Worm (Caenorhabditis elegans) whole organism, L1 larva: ENCODE results near the gene plk-1.

ENCODE experiments used
- aly-2 ChIP-seq: fragments of 150-350 bp; optimal IDR thresholded peaks from 2 replicates; lab custom pipeline; 2014; ENCODE audit warnings: missing biosample characterization, missing genetic modification characterization
- blmp-1 ChIP-seq: fragments of 150-350 bp; optimal IDR thresholded peaks from 2 replicates; lab custom pipeline; 2014; ENCODE audit warnings: missing biosample characterization, missing genetic modification characterization
- ceh-88 ChIP-seq: fragments of 200-800 bp; sonication (Bioruptor generic); IDR thresholded peaks from 2 replicates; pipeline ENCODE4 v1.3.6; 2022; ENCODE audit warnings: missing genetic modification characterization, missing compliant biosample characterization
- dsc-1 ChIP-seq: sonication (generic microtip); optimal IDR thresholded peaks from 2 replicates; lab custom pipeline; 2016; ENCODE audit warnings: mild to moderate bottlenecking, missing genetic modification characterization, missing compliant biosample characterization
- efl-1 ChIP-seq, 4 experiments: fragments of 150-350 bp; optimal IDR thresholded peaks in 3 of 4; peaks in 1 of 4; 1 replicate in 1 of 4; 2 replicates in 3 of 4; lab custom pipeline; 2014; ENCODE audit warnings: missing biosample characterization in 2 of 4, missing genetic modification characterization in 2 of 4, missing genetic modification reagents in 2 of 4
- ets-5 ChIP-seq: fragments of 200-800 bp; sonication (Bioruptor generic); IDR thresholded peaks from 2 replicates; pipeline ENCODE4 v1.3.6; 2022; ENCODE audit warnings: missing genetic modification characterization, missing compliant biosample characterization
- fkh-10 ChIP-seq: sonication (generic microtip); optimal IDR thresholded peaks from 2 replicates; lab custom pipeline; 2017; ENCODE audit warnings: missing biosample characterization, missing genetic modification reagents, missing genetic modification characterization
- fkh-8 ChIP-seq: sonication (generic microtip); optimal IDR thresholded peaks from 2 replicates; lab custom pipeline; 2016; ENCODE audit warnings: mild to moderate bottlenecking, missing genetic modification characterization, missing compliant biosample characterization
- fos-1 ChIP-seq: fragments of 150-350 bp; optimal IDR thresholded peaks from 2 replicates; lab custom pipeline; 2014; ENCODE audit warnings: missing biosample characterization, missing genetic modification characterization
- hlh-4 ChIP-seq: sonication (generic microtip); optimal IDR thresholded peaks from 2 replicates; lab custom pipeline; 2016; ENCODE audit warnings: mild to moderate bottlenecking, missing genetic modification characterization, missing compliant biosample characterization
- hpl-2 ChIP-seq: fragments of 150-350 bp; optimal IDR thresholded peaks from 2 replicates; lab custom pipeline; 2014; ENCODE audit warnings: missing biosample characterization, missing genetic modification reagents, missing genetic modification characterization
- lin-14 ChIP-seq: fragments of 200-800 bp; sonication (Bioruptor generic); optimal IDR thresholded peaks from 2 replicates; lab custom pipeline; 2018; ENCODE audit warnings: mild to moderate bottlenecking, missing genetic modification characterization, moderate library complexity, missing compliant biosample characterization
- lin-15B ChIP-seq: fragments of 150-350 bp; sonication (generic microtip); optimal IDR thresholded peaks from 3 replicates; lab custom pipeline; 2014; ENCODE audit warnings: missing biosample characterization, missing genetic modification characterization
- lin-35 ChIP-seq, 2 experiments: fragments of 150-350 bp; optimal IDR thresholded peaks; 2 replicates each; lab custom pipeline; 2014; ENCODE audit warnings: missing biosample characterization in 2 of 2, missing genetic modification characterization in 2 of 2, missing genetic modification reagents in 2 of 2
- lin-39 ChIP-seq: fragments of 150-350 bp; optimal IDR thresholded peaks from 2 replicates; lab custom pipeline; 2014; ENCODE audit warnings: missing biosample characterization, missing genetic modification reagents, missing genetic modification characterization
- mab-9 ChIP-seq: fragments of 200-800 bp; sonication (Bioruptor generic); IDR thresholded peaks from 2 replicates; pipeline ENCODE4 v1.3.6; 2022; ENCODE audit warnings: missing genetic modification reagents, missing genetic modification characterization, missing compliant biosample characterization
- mep-1 ChIP-seq: fragments of 150-350 bp; optimal IDR thresholded peaks from 2 replicates; lab custom pipeline; 2014; ENCODE audit warnings: missing biosample characterization, missing genetic modification characterization
- nhr-12 ChIP-seq: sonication (generic microtip); optimal IDR thresholded peaks from 2 replicates; lab custom pipeline; 2017; ENCODE audit warnings: missing biosample characterization, missing genetic modification characterization
- nhr-20 ChIP-seq: sonication (generic microtip); optimal IDR thresholded peaks from 2 replicates; lab custom pipeline; 2016; ENCODE audit warnings: mild to moderate bottlenecking, missing genetic modification characterization, missing compliant biosample characterization
- nhr-47 ChIP-seq: sonication (generic microtip); optimal IDR thresholded peaks from 2 replicates; lab custom pipeline; 2016; ENCODE audit warnings: mild to moderate bottlenecking, missing genetic modification characterization, moderate library complexity, missing compliant biosample characterization
- nhr-71 ChIP-seq: sonication (generic microtip); optimal IDR thresholded peaks from 2 replicates; lab custom pipeline; 2016; ENCODE audit warnings: mild to moderate bottlenecking, missing genetic modification characterization, moderate library complexity, missing compliant biosample characterization
- nhr-85 ChIP-seq: sonication (generic microtip); peaks from one replicate; lab custom pipeline; 2016; ENCODE audit warnings: missing genetic modification characterization, inconsistent platforms, missing compliant biosample characterization
- pag-3 ChIP-seq: sonication (generic microtip); optimal IDR thresholded peaks from 2 replicates; lab custom pipeline; 2017; ENCODE audit warnings: missing genetic modification characterization, mild to moderate bottlenecking, missing compliant biosample characterization, antibody characterized with exemption, borderline replicate concordance; ENCODE audit not compliant: insufficient read depth
- pax-3 ChIP-seq: fragments of 200-800 bp; sonication (Bioruptor generic); optimal IDR thresholded peaks from 2 replicates; lab custom pipeline; 2018; ENCODE audit warnings: mild to moderate bottlenecking, missing genetic modification characterization, moderate library complexity, missing compliant biosample characterization
- rnt-1 ChIP-seq: sonication (generic microtip); optimal IDR thresholded peaks from 2 replicates; lab custom pipeline; 2016; ENCODE audit warnings: mild to moderate bottlenecking, missing genetic modification characterization, moderate library complexity, missing compliant biosample characterization
- snu-23 ChIP-seq: sonication (generic microtip); optimal IDR thresholded peaks from 2 replicates; lab custom pipeline; 2016; ENCODE audit warnings: missing genetic modification characterization, missing compliant biosample characterization
- sox-4 ChIP-seq: sonication (generic microtip); optimal IDR thresholded peaks from 2 replicates; lab custom pipeline; 2016; ENCODE audit warnings: missing genetic modification characterization, missing compliant biosample characterization
- swsn-7 ChIP-seq: sonication (generic microtip); optimal IDR thresholded peaks from 2 replicates; lab custom pipeline; 2016; ENCODE audit warnings: missing genetic modification characterization, missing compliant biosample characterization
- unc-130 ChIP-seq: fragments of 150-350 bp; optimal IDR thresholded peaks from 2 replicates; lab custom pipeline; 2017; ENCODE audit warnings: missing biosample characterization, missing genetic modification characterization, inconsistent platforms
- unc-86 ChIP-seq: sonication (generic microtip); optimal IDR thresholded peaks from 2 replicates; lab custom pipeline; 2016; ENCODE audit warnings: missing genetic modification characterization, missing compliant biosample characterization
- ztf-4 ChIP-seq: fragments of 150-350 bp; optimal IDR thresholded peaks from 2 replicates; lab custom pipeline; 2014; ENCODE audit warnings: missing biosample characterization, missing genetic modification characterization

Gene plk-1

DNA sequence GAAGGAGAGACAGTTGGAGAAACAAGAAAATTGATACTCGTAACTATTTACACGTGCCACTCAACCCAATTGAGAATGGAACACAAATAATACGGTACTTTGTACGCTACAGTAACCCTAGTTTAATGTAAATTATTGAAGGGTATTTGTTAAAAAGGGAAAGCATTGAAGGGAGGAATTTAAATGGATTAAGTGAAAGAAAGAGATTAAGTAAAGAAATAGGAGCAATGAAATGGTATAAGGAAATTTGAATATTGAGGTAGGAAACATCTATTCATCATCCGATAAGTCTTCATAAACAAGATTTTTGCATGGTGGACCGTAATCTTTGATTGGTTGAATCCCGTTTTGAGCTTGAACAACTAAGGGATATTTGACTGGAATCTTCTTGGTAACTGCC lies 10.2 kb downstream of the plk-1 start:
- no peak for TF ChIP-seq efl-1 (optimal IDR thresholded peaks at IDR 0.05; lab: Kevin White, UChicago)
- TF ChIP-seq efl-1 (GFP tag; optimal IDR thresholded peaks at IDR 0.05 in 1 of 2; lab: Kevin White, UChicago): peak in 1 of 2 experiments; percentile 24
- TF ChIP-seq sox-4 (tag; lab: Kevin White, UChicago): no peak

ce11 chrIII:8115877-8116276 lies 14.7 kb downstream of the plk-1 start:
- TF ChIP-seq nhr-85: no peak

DNA sequence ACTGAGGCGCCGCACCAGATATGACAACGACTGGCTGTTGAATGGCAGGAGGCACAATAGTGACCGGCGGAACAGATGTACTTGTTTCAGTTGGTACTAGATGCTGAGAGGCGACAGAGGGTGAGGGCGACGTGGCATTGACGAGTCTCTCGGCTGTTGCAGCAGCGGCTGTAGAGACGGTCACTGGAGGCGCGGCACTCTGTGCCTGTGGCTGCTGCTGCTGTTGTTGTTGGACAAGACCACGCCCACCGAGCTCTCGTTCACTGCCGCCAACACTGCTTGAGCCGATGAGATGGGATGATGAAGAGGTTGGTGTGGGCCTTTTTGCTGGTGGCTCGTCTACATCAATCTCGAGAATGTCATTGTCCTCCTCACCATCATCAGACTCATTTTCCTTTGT lies 16.0 kb downstream of the plk-1 start:
- TF ChIP-seq blmp-1 (tag; lab: Kevin White, UChicago): no peak
- TF ChIP-seq efl-1 (optimal IDR thresholded peaks at IDR 0.05; lab: Kevin White, UChicago): no peak
- no peak for TF ChIP-seq efl-1 (GFP tag; optimal IDR thresholded peaks at IDR 0.05 in 1 of 2; lab: Kevin White, UChicago)
- no peak for TF ChIP-seq sox-4 (tag; lab: Kevin White, UChicago)
- TF ChIP-seq lin-15B (tag; lab: Kevin White, UChicago): no peak
- no peak for TF ChIP-seq rnt-1
- no peak for TF ChIP-seq snu-23
- TF ChIP-seq nhr-12 (tag; lab: Kevin White, UChicago): no peak
- no peak for TF ChIP-seq ztf-4 (tag; lab: Kevin White, UChicago)
- no peak for TF ChIP-seq fos-1 (tag; lab: Kevin White, UChicago)
- no peak for TF ChIP-seq hlh-4 (tag; lab: Kevin White, UChicago)
- TF ChIP-seq swsn-7: no peak
- TF ChIP-seq unc-130 (tag; lab: Kevin White, UChicago): no peak
- TF ChIP-seq unc-86 (tag; lab: Kevin White, UChicago): no peak
- no peak for TF ChIP-seq nhr-20 (tag; lab: Kevin White, UChicago)
- TF ChIP-seq lin-35 (GFP tag; optimal IDR thresholded peaks at IDR 0.05; lab: Kevin White, UChicago): no peak
- TF ChIP-seq, all 84 proteins: peak for 0

DNA sequence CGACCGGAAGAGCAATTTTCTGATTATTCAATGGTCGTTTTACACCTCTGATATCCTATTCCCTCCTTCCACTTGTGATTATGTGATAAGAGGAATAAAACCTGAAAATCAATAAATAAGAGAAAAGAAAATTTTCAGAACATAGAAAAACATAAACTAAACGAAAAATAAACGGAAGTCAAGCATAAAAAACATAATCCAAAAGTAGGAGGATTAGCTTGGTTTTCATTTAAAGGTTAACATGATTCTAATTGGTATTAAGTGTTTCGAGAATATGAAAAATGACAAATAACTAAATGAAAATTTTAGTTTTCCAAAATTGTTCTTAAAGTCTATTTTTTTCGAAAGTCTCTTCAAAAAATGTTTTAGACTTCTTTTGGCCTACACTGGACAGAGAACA lies 20.0 kb downstream of the plk-1 start, which contains the start of gene gei-8:
Gene gei-8 (minus strand): TSS at position 101 of the 400 bp plus-strand sequence.
- TF ChIP-seq pag-3 (tag; lab: Kevin White, UChicago) (no peak), aly-2 (tag; lab: Kevin White, UChicago) (no peak), mab-9 (GFP tag; lab: Robert Waterston, UW) (no peak), lin-14 (no peak), mep-1 (tag; lab: Kevin White, UChicago) (no peak), dsc-1 (tag; lab: Kevin White, UChicago) (peak; percentile 38)

DNA sequence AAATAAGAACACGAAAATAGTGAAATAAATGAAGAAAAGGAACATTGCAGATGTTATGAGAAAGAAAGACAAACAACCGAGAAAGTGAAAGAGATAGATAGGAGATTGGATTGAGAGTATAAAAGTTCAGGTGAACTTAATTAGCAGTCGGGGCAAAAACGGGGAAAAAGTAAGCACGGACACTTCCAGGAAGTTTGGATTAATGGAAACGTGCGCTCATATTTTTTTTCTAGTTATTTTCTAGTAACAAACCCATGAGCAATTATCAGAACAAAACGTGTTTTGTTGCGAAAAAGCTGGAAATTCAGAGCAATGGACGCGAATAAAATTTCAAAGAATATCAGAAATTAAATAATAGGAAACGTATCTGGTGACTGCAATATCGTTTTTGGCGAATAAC lies 20.8 kb downstream of the plk-1 start:
- TF ChIP-seq swsn-7 (peak; percentile 2), efl-1 (optimal IDR thresholded peaks at IDR 0.05; lab: Kevin White, UChicago) (no peak), efl-1 (GFP tag; optimal IDR thresholded peaks at IDR 0.05 in 1 of 2; lab: Kevin White, UChicago) (peak in 1 of 2 experiments; percentile 51), rnt-1 (no peak), nhr-20 (tag; lab: Kevin White, UChicago) (peak; percentile 19), ets-5 (no peak), ceh-88 (GFP tag; lab: Robert Waterston, UW) (no peak), nhr-47 (tag; lab: Kevin White, UChicago) (peak; percentile 66), hpl-2 (GFP tag; lab: Kevin White, UChicago) (no peak), snu-23 (no peak), lin-14 (peak; percentile 13), lin-39 (no peak), blmp-1 (tag; lab: Kevin White, UChicago) (no peak), ztf-4 (tag; lab: Kevin White, UChicago) (peak; percentile 23), nhr-71 (tag; lab: Kevin White, UChicago) (peak; percentile 81), fkh-8 (tag; lab: Kevin White, UChicago) (peak; percentile 89), hlh-4 (tag; lab: Kevin White, UChicago) (peak; percentile 21), dsc-1 (tag; lab: Kevin White, UChicago) (peak; percentile 75), pag-3 (tag; lab: Kevin White, UChicago) (no peak), pax-3 (tag; lab: Kevin White, UChicago) (peak; percentile 26), fkh-10 (GFP tag; lab: Kevin White, UChicago) (no peak)
